Worm (Caenorhabditis elegans) whole organism, L2 larva: ENCODE measurements around the gene clec-56.

ENCODE experiments used
- ama-1 ChIP-seq: fragments of 150-350 bp; optimal IDR thresholded peaks from 2 replicates; lab custom pipeline; 2018; ENCODE audit warnings: inconsistent platforms
- fos-1 ChIP-seq: fragments of 150-350 bp; optimal IDR thresholded peaks from 2 replicates; lab custom pipeline; 2014; ENCODE audit warnings: missing biosample characterization, missing genetic modification characterization
- lin-13 ChIP-seq: fragments of 150-350 bp; optimal IDR thresholded peaks from 2 replicates; lab custom pipeline; 2014; ENCODE audit warnings: missing biosample characterization, missing genetic modification reagents, missing genetic modification characterization
- lsy-2 ChIP-seq, 2 experiments: fragments of 150-350 bp in 1 of 2; sonication (generic microtip) in 1 of 2; optimal IDR thresholded peaks; 2 replicates each; lab custom pipeline; 2014 to 2017; ENCODE audit warnings: missing biosample characterization in 2 of 2, missing genetic modification characterization in 2 of 2
- mbf-1 ChIP-seq: sonication (generic microtip); optimal IDR thresholded peaks from 2 replicates; lab custom pipeline; 2017; ENCODE audit warnings: missing biosample characterization, missing genetic modification characterization
- nhr-12 ChIP-seq: fragments of 150-350 bp; optimal IDR thresholded peaks from 2 replicates; lab custom pipeline; 2014; ENCODE audit warnings: missing biosample characterization, missing genetic modification characterization
- nhr-23 ChIP-seq: fragments of 150-350 bp; optimal IDR thresholded peaks from 2 replicates; lab custom pipeline; 2014; ENCODE audit warnings: missing biosample characterization, missing genetic modification reagents, missing genetic modification characterization
- peb-1 ChIP-seq: fragments of 150-350 bp; optimal IDR thresholded peaks from 2 replicates; lab custom pipeline; 2014; ENCODE audit warnings: missing biosample characterization, missing genetic modification characterization
- unc-39 ChIP-seq: fragments of 150-350 bp; optimal IDR thresholded peaks from 2 replicates; lab custom pipeline; 2014; ENCODE audit warnings: missing biosample characterization, missing genetic modification characterization
- unc-55 ChIP-seq: fragments of 150-350 bp; sonication (generic microtip); optimal IDR thresholded peaks from 3 replicates; lab custom pipeline; 2014; ENCODE audit warnings: missing biosample characterization, missing genetic modification reagents, missing genetic modification characterization
- zag-1 ChIP-seq: fragments of 150-350 bp; optimal IDR thresholded peaks from 2 replicates; lab custom pipeline; 2014; ENCODE audit warnings: missing biosample characterization, missing genetic modification characterization

DNA sequence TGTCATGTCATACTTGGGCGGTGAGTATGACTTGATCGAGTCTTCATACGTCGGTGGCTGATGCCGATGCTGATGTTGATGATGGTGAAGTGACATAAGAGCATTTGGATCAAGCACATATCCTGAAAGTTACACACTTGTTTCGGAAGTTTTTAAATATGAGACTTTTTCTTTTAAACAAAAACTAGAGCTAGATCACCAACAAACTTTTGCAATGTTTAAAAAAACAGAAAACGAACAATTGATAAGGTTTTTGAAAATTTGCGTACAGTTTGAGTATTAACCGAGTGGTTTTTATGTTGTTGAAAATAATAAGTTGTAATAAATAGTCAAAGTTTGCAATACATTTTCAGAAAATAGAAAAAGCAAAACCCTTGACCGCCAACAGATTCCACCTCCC is 10.4 kb downstream of the clec-56 start, which contains the start of gene R02D5.4:
- no peak for TF ChIP-seq nhr-23 (tag; lab: Kevin White, UChicago)
- no peak for TF ChIP-seq nhr-12 (tag; lab: Kevin White, UChicago)
- no peak for TF ChIP-seq lin-13 (GFP tag; lab: Kevin White, UChicago)
- TF ChIP-seq fos-1 = no peak
- no peak for TF ChIP-seq unc-39
- TF ChIP-seq mbf-1 (tag; lab: Kevin White, UChicago) = no peak
- TF ChIP-seq peb-1 (tag; lab: Kevin White, UChicago) = no peak
- no peak for TF ChIP-seq ama-1 (lab: Kevin White, UChicago)
- no peak for TF ChIP-seq lsy-2 (tag; optimal IDR thresholded peaks at IDR 0.05; lab: Kevin White, UChicago)
- no peak for TF ChIP-seq unc-55 (GFP tag; lab: Kevin White, UChicago)
- no peak for TF ChIP-seq zag-1
